Worm (Caenorhabditis elegans): ENCODE measurements around the gene T15H9.5.

DNA sequence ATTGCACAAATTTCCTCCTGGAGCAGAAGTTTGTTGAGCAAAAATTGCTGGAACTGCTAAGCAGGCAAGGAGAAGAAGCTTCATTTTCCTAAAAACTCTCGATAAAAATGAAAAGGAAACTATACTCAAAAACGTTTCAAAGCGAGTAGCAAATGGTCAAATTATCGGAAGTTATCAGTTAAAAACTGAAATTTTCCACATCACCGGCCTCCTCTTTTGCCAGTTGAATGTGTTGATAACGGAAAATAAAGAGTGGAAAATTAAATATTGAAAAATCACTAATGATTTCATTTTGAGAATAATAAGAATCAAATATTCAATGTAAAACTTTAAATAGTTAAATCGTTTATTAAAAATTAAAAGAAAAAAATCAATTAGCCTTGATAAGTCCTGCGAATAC is 47.7 kb upstream of the T15H9.5 start, which contains the start of gene ZK1320.2:
- no peak for TF ChIP-seq Y22D7AL.16 (tag; optimal IDR thresholded peaks at IDR 0.05)
- no peak for TF ChIP-seq sdc-2 (tag; optimal IDR thresholded peaks at IDR 0.05)
- no peak for TF ChIP-seq nhr-232 (tag; optimal IDR thresholded peaks at IDR 0.05)
- TF ChIP-seq rnt-1 (tag; optimal IDR thresholded peaks at IDR 0.05), result no peak
- no peak for TF ChIP-seq odd-2 (tag; optimal IDR thresholded peaks at IDR 0.05)
- TF ChIP-seq hlh-30 (tag; optimal IDR thresholded peaks at IDR 0.05; ENCODE audit: insufficient read depth), result no peak
- no peak for TF ChIP-seq tbx-7 (tag; optimal IDR thresholded peaks at IDR 0.05)
- no peak for TF ChIP-seq dve-1 (tag; optimal IDR thresholded peaks at IDR 0.05)
- no peak for TF ChIP-seq ceh-48 (tag; optimal IDR thresholded peaks at IDR 0.05)
- TF ChIP-seq lin-11 (tag; optimal IDR thresholded peaks at IDR 0.05), result no peak
- TF ChIP-seq pag-3 (tag; optimal IDR thresholded peaks at IDR 0.05; ENCODE audit: borderline replicate concordance), result no peak
- TF ChIP-seq nhr-11 (tag; optimal IDR thresholded peaks at IDR 0.05), result no peak
